Worm (Caenorhabditis elegans): ENCODE results near the gene srw-8.

srw-8 gene

DNA sequence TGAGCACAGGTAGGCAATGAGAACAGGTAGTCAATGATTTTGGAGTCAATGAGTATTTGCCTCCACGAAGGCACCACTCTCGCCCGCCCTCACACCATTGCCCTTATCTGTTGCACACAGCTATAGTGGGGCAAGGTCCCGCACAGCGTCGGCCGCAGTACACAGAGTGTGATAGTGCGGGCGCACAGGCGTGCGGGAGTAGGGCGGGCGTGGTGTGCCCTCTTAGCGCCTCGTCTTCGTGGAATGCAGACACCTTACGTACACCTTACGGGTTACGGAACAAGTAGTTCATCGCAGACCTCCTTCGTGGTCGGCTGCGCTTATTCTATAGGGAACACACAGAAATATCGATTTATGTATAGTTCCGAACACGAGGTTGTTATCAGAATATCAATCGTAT, 16.2 kb downstream of the srw-8 start:
- TF ChIP-seq ceh-6 (GFP tag; optimal IDR thresholded peaks at IDR 0.05) (no peak), che-1 (tag; optimal IDR thresholded peaks at IDR 0.05) (no peak), unc-55 (GFP tag; optimal IDR thresholded peaks at IDR 0.05) (no peak), rnt-1 (tag; optimal IDR thresholded peaks at IDR 0.05) (no peak), hlh-15 (tag; optimal IDR thresholded peaks at IDR 0.05) (no peak), ref-2 (tag; optimal IDR thresholded peaks at IDR 0.05) (no peak), hlh-13 (GFP tag; optimal IDR thresholded peaks at IDR 0.05) (no peak)

DNA sequence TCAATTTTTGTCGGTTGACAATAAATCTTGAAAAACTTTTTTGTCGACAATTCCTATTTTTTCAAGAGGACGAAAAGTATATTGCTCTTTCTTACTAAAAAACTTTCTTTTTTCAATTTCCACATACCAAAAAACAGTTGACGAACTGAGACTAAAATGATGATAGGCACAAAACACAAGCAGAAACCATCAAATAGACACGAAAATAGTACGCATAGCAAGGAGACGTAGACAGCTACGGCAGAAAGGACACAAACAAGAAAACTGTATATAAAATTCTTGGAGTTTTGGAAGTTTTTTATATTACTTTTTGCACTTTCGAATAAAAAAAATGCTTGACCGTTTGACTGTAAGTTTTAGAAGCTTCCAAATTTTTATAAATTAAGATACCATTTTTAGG, 20.0 kb downstream of the srw-8 start, which contains the start of gene K12D9.1:
K12D9.1 (plus strand) TSS at position 301 of the 400 bp plus-strand sequence.
- TF ChIP-seq ceh-48 (tag; optimal IDR thresholded peaks at IDR 0.05) (no peak), syd-9 (tag; optimal IDR thresholded peaks at IDR 0.05) (no peak), hlh-8 (tag; optimal IDR thresholded peaks at IDR 0.05) (no peak), pax-1 (tag; optimal IDR thresholded peaks at IDR 0.05) (no peak), pag-3 (tag; optimal IDR thresholded peaks at IDR 0.05; ENCODE audit: borderline replicate concordance) (no peak), unc-3 (GFP tag; conservative IDR thresholded peaks at IDR 0.05) (no peak), unc-3 (tag; optimal IDR thresholded peaks at IDR 0.05) (no peak)

DNA sequence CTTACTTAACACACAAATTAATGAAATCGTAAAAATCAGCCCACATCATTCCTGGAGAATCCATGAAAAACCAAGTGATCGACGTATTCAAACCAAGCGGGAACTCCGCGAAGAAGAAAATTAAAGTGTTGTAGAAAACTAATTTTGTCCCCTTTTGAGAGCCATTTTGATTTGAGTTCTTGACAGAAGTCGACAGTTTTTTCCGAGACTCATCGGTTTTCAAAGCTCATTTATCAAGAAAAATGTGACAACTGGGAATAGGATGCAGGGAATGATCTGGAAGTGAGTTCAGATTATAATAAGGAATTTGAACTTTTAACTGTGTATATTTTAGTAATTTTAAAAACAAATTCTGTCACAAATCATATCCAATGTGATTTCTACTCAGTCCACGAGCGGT, 22.7 kb downstream of the srw-8 start, which contains the start of gene srw-135:
srw-135 (minus strand) TSS at position 101 of the 400 bp plus-strand sequence.
- TF ChIP-seq pha-2 (tag; optimal IDR thresholded peaks at IDR 0.05) (no peak), tbx-7 (tag; optimal IDR thresholded peaks at IDR 0.05) (no peak), madf-2 (tag; optimal IDR thresholded peaks at IDR 0.05) (no peak), fax-1 (tag; optimal IDR thresholded peaks at IDR 0.05) (no peak), unc-86 (tag; optimal IDR thresholded peaks at IDR 0.05) (no peak), npax-4 (tag; optimal IDR thresholded peaks at IDR 0.05) (no peak), fkh-6 (tag; optimal IDR thresholded peaks at IDR 0.05) (no peak), rnt-1 (tag; optimal IDR thresholded peaks at IDR 0.05) (no peak), pag-3 (tag; optimal IDR thresholded peaks at IDR 0.05; ENCODE audit: borderline replicate concordance) (no peak), sox-2 (GFP tag; IDR thresholded peaks at IDR 0.05) (no peak), nhr-232 (tag; optimal IDR thresholded peaks at IDR 0.05) (no peak), zip-5 (tag; optimal IDR thresholded peaks at IDR 0.05) (no peak), ceh-6 (GFP tag; optimal IDR thresholded peaks at IDR 0.05) (no peak), hlh-8 (tag; optimal IDR thresholded peaks at IDR 0.05) (no peak), ceh-18 (tag; optimal IDR thresholded peaks at IDR 0.05) (no peak), fkh-10 (GFP tag; optimal IDR thresholded peaks at IDR 0.05) (no peak)

DNA sequence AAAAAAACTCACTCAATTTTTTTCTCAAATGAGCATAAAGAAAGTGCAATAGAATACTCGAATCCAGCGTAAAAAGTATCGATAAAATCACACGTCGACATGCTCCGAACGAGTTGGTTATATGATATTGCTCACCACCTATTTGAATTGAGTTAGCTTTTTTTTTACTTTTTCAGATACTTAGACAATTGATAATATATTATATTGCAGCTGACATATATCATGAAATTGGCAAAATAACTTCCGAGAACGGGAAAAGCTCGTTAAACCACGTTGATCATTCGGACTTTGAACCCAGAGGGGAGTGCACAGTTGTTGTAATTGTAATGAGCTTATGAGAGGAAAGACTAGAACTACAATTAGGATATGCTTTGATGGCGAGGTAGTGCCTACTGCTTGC, 23.7 kb downstream of the srw-8 start, which contains the start of gene srw-136:
srw-136 (minus strand) TSS at position 101 of the 400 bp plus-strand sequence.
- TF ChIP-seq ceh-31 (tag; optimal IDR thresholded peaks at IDR 0.05) (no peak), fkh-10 (GFP tag; optimal IDR thresholded peaks at IDR 0.05) (no peak), dmd-4 (tag; optimal IDR thresholded peaks at IDR 0.05; ENCODE audit: borderline replicate concordance) (no peak), hlh-13 (GFP tag; optimal IDR thresholded peaks at IDR 0.05) (no peak), C08G9.2 (tag; optimal IDR thresholded peaks at IDR 0.05) (no peak), nfya-1 (tag; optimal IDR thresholded peaks at IDR 0.05) (no peak), eyg-1 (tag; optimal IDR thresholded peaks at IDR 0.05) (no peak), ceh-48 (tag; optimal IDR thresholded peaks at IDR 0.05) (no peak), pat-9 (tag; optimal IDR thresholded peaks at IDR 0.05) (no peak), ceh-9 (tag; optimal IDR thresholded peaks at IDR 0.05) (no peak), ref-2 (tag; optimal IDR thresholded peaks at IDR 0.05) (no peak), ttx-3 (tag; optimal IDR thresholded peaks at IDR 0.05) (no peak), fkh-6 (tag; optimal IDR thresholded peaks at IDR 0.05) (no peak), pqm-1 (tag; optimal IDR thresholded peaks at IDR 0.05) (no peak), hlh-15 (tag; optimal IDR thresholded peaks at IDR 0.05) (no peak), ztf-16 (tag; optimal IDR thresholded peaks at IDR 0.05) (no peak)

Data from whole organism, late embryonic.